Fruit fly (Drosophila melanogaster): ENCODE results near the gene CG43797.

CG43797 gene

dm6 chr2L:4045185-4045814 is 45.5 kb downstream of the CG43797 start (continued):
- peak; percentile 84 for TF ChIP-seq CG6163 (GFP tag; IDR thresholded peaks at IDR 0.05)
- no peak for TF ChIP-seq fkh (GFP tag; optimal IDR thresholded peaks at IDR 0.05)
- peak; percentile 22 for TF ChIP-seq Sox102F (GFP tag; optimal IDR thresholded peaks at IDR 0.05)
- peak; percentile 76 for TF ChIP-seq dsx (GFP tag; optimal IDR thresholded peaks at IDR 0.05; ENCODE audit: poor library complexity, severe bottlenecking)
- TF ChIP-seq CG11294 (GFP tag; IDR thresholded peaks at IDR 0.05) = no peak; the same call in 1 of the 2 replicates
- peak; percentile 59 for TF ChIP-seq Hr4 (GFP tag; optimal IDR thresholded peaks at IDR 0.05)
- TF ChIP-seq dac (GFP tag; optimal IDR thresholded peaks at IDR 0.05) = peak; percentile 9
- TF ChIP-seq Blimp-1 (GFP tag; optimal IDR thresholded peaks at IDR 0.05) = no peak
- TF ChIP-seq Sox14 (GFP tag; optimal IDR thresholded peaks at IDR 0.05) = peak; percentile 73
- peak; percentile 67 for TF ChIP-seq CG15336 (GFP tag; IDR thresholded peaks at IDR 0.05)
- TF ChIP-seq CG31627 (GFP tag; optimal IDR thresholded peaks at IDR 0.05) = peak; percentile 38
- TF ChIP-seq salr (GFP tag; optimal IDR thresholded peaks at IDR 0.05) = peak; percentile 18 to 64
- TF ChIP-seq CG6276 (GFP tag; optimal IDR thresholded peaks at IDR 0.05) = peak; percentile 17
- peak; percentile 32 for TF ChIP-seq CG6808 (GFP tag; optimal IDR thresholded peaks at IDR 0.05)
- peak; percentile 22 for TF ChIP-seq CG4318 (GFP tag; optimal IDR thresholded peaks at IDR 0.05)
- no peak for TF ChIP-seq Eip93F (GFP tag; optimal IDR thresholded peaks at IDR 0.05)
- peak; percentile 80 for TF ChIP-seq CG8119 (GFP tag; IDR thresholded peaks at IDR 0.05)
- peak; percentile 78 for TF ChIP-seq pdm3 (GFP tag; optimal IDR thresholded peaks at IDR 0.05)
- TF ChIP-seq fd85E (GFP tag; optimal IDR thresholded peaks at IDR 0.05) = no peak
- TF ChIP-seq CG6792 (GFP tag; optimal IDR thresholded peaks at IDR 0.05) = peak; percentile 71
- peak; percentile 6 to 63 for TF ChIP-seq ss (GFP tag; optimal IDR thresholded peaks at IDR 0.05)
- TF ChIP-seq CG9139 (GFP tag; optimal IDR thresholded peaks at IDR 0.05) = peak; percentile 29
- peak; percentile 49 for TF ChIP-seq Smox (GFP tag; optimal IDR thresholded peaks at IDR 0.05)
- peak; percentile 48 for TF ChIP-seq Hr39 (GFP tag; optimal IDR thresholded peaks at IDR 0.05)
- peak; percentile 53 for TF ChIP-seq CG8632 (GFP tag; optimal IDR thresholded peaks at IDR 0.05)
- TF ChIP-seq CG11902 (GFP tag; optimal IDR thresholded peaks at IDR 0.05) = no peak
- TF ChIP-seq Eip78C (GFP tag) = peak; percentile 81
- peak; percentile 67 for TF ChIP-seq net (GFP tag; optimal IDR thresholded peaks at IDR 0.05)
- peak; percentile 36 for TF ChIP-seq topi (GFP tag; optimal IDR thresholded peaks at IDR 0.05)
- TF ChIP-seq eg (GFP tag; IDR thresholded peaks at IDR 0.05) = peak; percentile 66
- TF ChIP-seq CG32006 (GFP tag; optimal IDR thresholded peaks at IDR 0.05) = peak; percentile 69
- TF ChIP-seq CG11762 (GFP tag; optimal IDR thresholded peaks at IDR 0.05; ENCODE audit: insufficient read depth) = peak; percentile 27
- TF ChIP-seq lz (GFP tag; optimal IDR thresholded peaks at IDR 0.05) = peak; percentile 57
- peak; percentile 32 for TF ChIP-seq Met (GFP tag; optimal IDR thresholded peaks at IDR 0.05)
- TF ChIP-seq OdsH (GFP tag; optimal IDR thresholded peaks at IDR 0.05) = peak; percentile 78
- TF ChIP-seq CG34406 (GFP tag; optimal IDR thresholded peaks at IDR 0.05) = peak; percentile 42
- TF ChIP-seq esn (GFP tag; optimal IDR thresholded peaks at IDR 0.05) = peak; percentile 62
- peak; percentile 54 for TF ChIP-seq spab (GFP tag; optimal IDR thresholded peaks at IDR 0.05)
- TF ChIP-seq Hr38 (GFP tag; optimal IDR thresholded peaks at IDR 0.05) = no peak
